Worm (Caenorhabditis elegans) whole organism, L4/young adult: ENCODE results near the gene ilys-6.

Source experiments
- W03F9.2 ChIP-seq: fragments of 150-350 bp; optimal IDR thresholded peaks from 2 replicates; lab custom pipeline; 2014; ENCODE audit warnings: missing biosample characterization, missing genetic modification characterization
- dao-5 ChIP-seq: sonication (generic microtip); optimal IDR thresholded peaks from 2 replicates; lab custom pipeline; 2016; ENCODE audit warnings: missing genotype, missing genetic modification characterization, moderate library complexity, missing compliant biosample characterization
- him-1 ChIP-seq: sonication (generic microtip); optimal IDR thresholded peaks from 2 replicates; lab custom pipeline; 2016; ENCODE audit warnings: missing genotype, missing genetic modification reagents, missing genetic modification characterization, missing compliant biosample characterization

DNA sequence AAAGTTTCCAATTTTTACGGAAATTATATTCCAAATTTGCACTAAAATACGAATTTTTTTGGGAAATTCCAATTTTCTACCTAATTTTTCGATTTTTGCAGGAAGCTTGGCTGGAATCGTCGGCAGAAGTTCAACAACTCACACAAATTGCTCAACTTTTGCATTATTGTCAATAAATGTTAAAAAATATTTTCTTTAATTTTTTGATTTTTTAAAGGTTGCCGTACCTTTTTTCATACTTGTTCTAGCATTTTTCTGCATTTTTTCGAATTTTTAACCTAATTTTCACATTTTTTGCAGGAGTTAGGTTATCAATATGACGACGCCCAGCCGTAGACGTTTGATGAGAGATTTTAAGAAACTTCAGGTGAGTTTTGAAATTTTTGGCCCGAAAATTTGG, 39.2 kb upstream of the ilys-6 start, which contains the start of gene ubc-1:
- TF ChIP-seq W03F9.2 (tag; lab: Kevin White, UChicago) (no peak), him-1 (no peak), dao-5 (no peak)
